Fruit fly (Drosophila melanogaster): ENCODE results near the gene bsf.
A peak's percentile ranks its signal among the peaks of the same experiment; 100 is the strongest.

Gene bsf

dm6 chr2L:18454128-18454788, at the start of gene bsf, which contains the start of gene Ntf-2r:
Gene bsf (minus strand): TSS chr2L:18454587.
Gene Ntf-2r (plus strand): TSS chr2L:18454649.
- no peak for TF ChIP-seq CG17801 (GFP tag; optimal IDR thresholded peaks at IDR 0.05; ENCODE audit: partially characterized antibody)

DNA sequence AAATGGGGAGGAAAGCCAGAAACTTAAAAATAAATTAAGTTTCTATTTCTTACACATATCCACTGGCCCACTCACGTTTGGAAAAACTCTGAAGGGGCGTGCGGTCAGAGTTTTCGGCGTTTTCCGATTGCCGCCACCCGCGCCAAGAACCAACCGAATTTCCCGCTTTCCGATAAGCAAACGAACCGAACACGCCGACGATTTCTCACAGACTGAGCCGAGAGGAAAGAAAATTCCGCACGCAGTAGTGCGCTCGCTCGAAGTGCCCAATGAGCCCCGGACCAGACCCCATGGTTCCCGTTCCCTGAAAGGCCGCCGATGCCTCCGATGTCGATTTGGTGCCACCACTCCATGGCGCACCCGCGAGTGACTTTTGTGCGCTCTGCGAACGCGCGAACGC, 49.4 kb upstream of the bsf start, which contains the start of gene kon:
Gene kon, minus strand, starts transcription at position 219 of the 400 bp plus-strand sequence.
- no peak for TF ChIP-seq CG17801 (GFP tag; optimal IDR thresholded peaks at IDR 0.05; ENCODE audit: partially characterized antibody)

- TF ChIP-seq CG17801 (GFP tag; optimal IDR thresholded peaks at IDR 0.05; ENCODE audit: partially characterized antibody): no peak
Observed at dm6 chr2L:18499900-18500299, 45.5 kb upstream of the bsf start.

DNA sequence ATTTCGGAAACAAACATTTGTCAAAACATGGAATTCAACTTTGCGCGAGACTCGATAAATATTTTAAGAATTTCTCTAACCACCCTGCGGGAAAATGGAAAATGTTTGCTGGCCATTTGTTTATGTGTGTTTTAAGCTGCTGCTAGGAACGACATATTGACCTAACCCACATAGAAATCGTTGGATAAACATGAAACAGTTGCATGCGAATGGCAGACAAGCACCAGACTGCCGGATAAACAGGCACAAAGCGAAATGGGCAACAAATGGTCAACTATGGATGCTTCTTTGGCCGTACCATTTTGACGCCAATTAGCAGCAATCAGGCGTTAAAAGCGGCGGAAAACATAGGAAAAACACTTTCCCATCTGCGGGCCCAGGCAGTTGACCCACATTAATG, 42.4 kb upstream of the bsf start:
- TF ChIP-seq CG17801 (GFP tag; optimal IDR thresholded peaks at IDR 0.05; ENCODE audit: partially characterized antibody): no peak

dm6 chr2L:18493122-18493521, 38.7 kb upstream of the bsf start:
- no peak for TF ChIP-seq CG17801 (GFP tag; optimal IDR thresholded peaks at IDR 0.05; ENCODE audit: partially characterized antibody)

- no peak for TF ChIP-seq CG17801 (GFP tag; optimal IDR thresholded peaks at IDR 0.05; ENCODE audit: partially characterized antibody)
Observed at dm6 chr2L:18486828-18487227, 32.4 kb upstream of the bsf start.

dm6 chr2L:18485211-18485610, 30.8 kb upstream of the bsf start, which contains the start of gene grnd:
Gene grnd (plus strand): TSS chr2L:18485417.
- TF ChIP-seq CG17801 (GFP tag; optimal IDR thresholded peaks at IDR 0.05; ENCODE audit: partially characterized antibody): no peak

DNA sequence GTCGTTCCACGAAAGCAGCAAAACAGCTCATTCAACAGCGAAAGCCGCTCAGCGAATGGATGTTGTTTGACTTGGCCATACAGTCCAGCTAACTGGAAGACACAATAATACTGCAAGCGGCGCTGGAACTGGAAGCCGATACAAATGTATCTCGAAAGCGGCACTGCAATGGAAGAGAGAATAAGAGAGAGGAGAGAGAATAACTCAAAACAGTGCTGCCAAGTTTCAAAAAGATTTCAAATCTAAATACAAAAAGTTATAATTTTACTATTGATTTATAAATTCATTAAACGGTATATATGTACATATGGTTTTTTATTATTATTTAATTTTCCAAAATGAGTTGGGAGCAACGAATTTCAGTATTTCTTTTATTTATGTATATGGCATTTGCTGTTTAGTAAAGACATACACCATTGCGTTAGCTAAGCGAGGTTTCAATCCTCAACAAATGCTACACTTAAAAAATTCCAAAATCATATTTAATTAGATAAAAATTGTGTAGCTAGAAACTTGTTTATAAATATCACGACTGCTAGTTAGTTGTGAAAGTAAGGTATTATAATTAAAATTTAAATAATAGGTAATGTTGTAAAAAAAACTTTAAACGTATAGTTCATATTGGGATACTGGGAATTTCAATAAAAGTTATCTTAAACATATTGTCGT, 30.1 kb upstream of the bsf start, which contains the start of gene CG10283:
Gene CG10283, minus strand, starts transcription at position 132 of the 669 bp plus-strand sequence.
- TF ChIP-seq CG17801 (GFP tag; optimal IDR thresholded peaks at IDR 0.05; ENCODE audit: partially characterized antibody): peak; percentile 41

DNA sequence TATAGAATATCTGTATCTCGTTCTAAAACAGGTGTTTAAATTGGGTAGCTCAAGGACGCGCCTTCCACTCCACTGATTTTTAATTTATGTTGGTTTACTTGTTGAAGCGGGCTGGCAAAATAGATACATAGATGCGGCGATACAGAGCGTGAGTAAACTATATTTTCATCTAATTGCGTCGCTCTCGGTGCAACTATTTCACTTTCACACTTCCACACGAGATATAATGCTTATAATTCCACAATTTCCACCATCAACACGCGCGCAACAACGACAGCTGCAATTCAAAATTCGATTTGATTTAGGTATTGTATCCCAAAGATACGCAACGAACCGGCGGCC, 29.6 kb upstream of the bsf start:
- no peak for TF ChIP-seq CG17801 (GFP tag; optimal IDR thresholded peaks at IDR 0.05; ENCODE audit: partially characterized antibody)

DNA sequence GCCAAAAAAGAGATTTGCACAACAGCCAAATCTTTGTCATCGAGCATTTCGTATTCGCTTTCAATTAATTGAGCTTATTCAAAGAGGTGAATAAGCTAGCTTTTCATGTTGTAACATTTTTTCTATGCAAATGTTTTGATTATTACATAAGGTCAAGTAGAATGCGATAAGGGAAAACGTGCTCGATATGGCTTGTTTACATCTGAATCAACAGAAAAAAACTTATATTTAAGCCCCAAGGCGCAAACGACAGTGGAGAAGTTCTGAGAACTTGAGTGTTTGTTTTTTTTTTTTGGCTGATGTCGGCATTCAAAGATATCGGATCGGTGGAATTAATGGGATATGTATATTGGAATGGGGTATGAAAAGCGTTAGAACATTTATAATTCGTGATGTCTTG, 28.6 kb upstream of the bsf start:
- no peak for TF ChIP-seq CG17801 (GFP tag; optimal IDR thresholded peaks at IDR 0.05; ENCODE audit: partially characterized antibody)

- TF ChIP-seq CG17801 (GFP tag; optimal IDR thresholded peaks at IDR 0.05; ENCODE audit: partially characterized antibody): no peak
Observed at dm6 chr2L:18482170-18482569, 27.8 kb upstream of the bsf start.

dm6 chr2L:18481746-18482145, 27.4 kb upstream of the bsf start:
- no peak for TF ChIP-seq CG17801 (GFP tag; optimal IDR thresholded peaks at IDR 0.05; ENCODE audit: partially characterized antibody)

DNA sequence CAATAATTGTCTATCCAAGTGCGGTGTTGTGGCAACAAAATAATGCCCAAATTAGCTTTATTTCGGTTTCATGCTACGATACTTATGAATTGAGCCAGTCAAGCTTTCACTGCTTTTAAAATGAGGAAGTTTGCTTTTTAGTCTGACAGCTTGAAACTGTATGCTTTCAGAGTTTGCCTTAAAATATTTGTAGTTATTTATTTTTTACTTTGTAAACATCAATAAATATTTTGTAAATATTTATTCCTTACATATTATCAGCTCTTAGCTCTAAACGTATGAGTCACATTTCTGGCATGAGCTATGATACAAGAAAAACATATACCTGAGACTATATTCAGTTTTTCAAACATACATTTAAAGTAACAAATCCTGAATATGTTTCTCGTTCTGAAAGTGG, 26.7 kb upstream of the bsf start:
- no peak for TF ChIP-seq CG17801 (GFP tag; optimal IDR thresholded peaks at IDR 0.05; ENCODE audit: partially characterized antibody)

- TF ChIP-seq CG17801 (GFP tag; optimal IDR thresholded peaks at IDR 0.05; ENCODE audit: partially characterized antibody): no peak
Observed at dm6 chr2L:18480326-18481028, 26.1 kb upstream of the bsf start.

DNA sequence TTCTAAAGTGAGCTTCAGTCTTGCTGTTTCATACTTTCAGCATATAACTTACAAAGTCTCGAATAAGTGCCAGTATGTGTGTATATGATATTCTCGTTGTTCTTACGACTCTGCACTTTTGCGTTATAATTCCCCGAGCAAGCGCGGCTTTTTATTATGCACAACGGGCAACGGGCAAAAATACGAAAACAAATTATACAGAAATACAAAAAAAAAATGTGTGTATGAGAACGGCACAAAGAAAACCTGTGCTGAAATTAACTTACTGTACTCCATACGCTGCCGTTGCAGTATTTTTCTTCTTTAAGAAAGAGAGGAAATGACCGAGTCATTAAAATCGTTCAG, 24.8 kb upstream of the bsf start:
- no peak for TF ChIP-seq CG17801 (GFP tag; optimal IDR thresholded peaks at IDR 0.05; ENCODE audit: partially characterized antibody)
